Worm (Caenorhabditis elegans): Measurements from ENCODE around the gene mask-1.

The mask-1 gene

ce11 chrIV:10342361-10342706, 32.4 kb upstream of the mask-1 start (continued):
- TF ChIP-seq mep-1 (tag; optimal IDR thresholded peaks at IDR 0.05) (no peak), nhr-19 (GFP tag; conservative IDR thresholded peaks at IDR 0.05) (peak; percentile 47), efl-1 (optimal IDR thresholded peaks at IDR 0.05) (peak; percentile 28 to 33), efl-1 (GFP tag; optimal IDR thresholded peaks at IDR 0.05 in 1 of 2) (peak in 1 of 2 experiments; percentile 93), Y116A8C.19 (tag; optimal IDR thresholded peaks at IDR 0.05; ENCODE audit: borderline replicate concordance) (no peak), egl-27 (tag; optimal IDR thresholded peaks at IDR 0.05) (peak in 1 of 2 experiments; percentile 45), nhr-20 (tag; optimal IDR thresholded peaks at IDR 0.05) (peak; percentile 71), pax-3 (tag; optimal IDR thresholded peaks at IDR 0.05) (peak; percentile 78), pqm-1 (tag; optimal IDR thresholded peaks at IDR 0.05) (no peak), dsc-1 (tag; optimal IDR thresholded peaks at IDR 0.05) (peak; percentile 64), F16B12.6 (tag; optimal IDR thresholded peaks at IDR 0.05) (no peak), ztf-11 (tag; optimal IDR thresholded peaks at IDR 0.05) (no peak), sptf-1 (tag; optimal IDR thresholded peaks at IDR 0.05) (no peak), lin-14 (GFP tag; optimal IDR thresholded peaks at IDR 0.05) (peak; percentile 80), hpl-2 (GFP tag; optimal IDR thresholded peaks at IDR 0.05) (peak; percentile 15), ztf-4 (tag; optimal IDR thresholded peaks at IDR 0.05) (no peak), mef-2 (tag; optimal IDR thresholded peaks at IDR 0.05) (no peak), ama-1 (optimal IDR thresholded peaks at IDR 0.05) (no peak), nhr-12 (tag; optimal IDR thresholded peaks at IDR 0.05) (no peak), aha-1 (tag; optimal IDR thresholded peaks at IDR 0.05) (no peak), aly-2 (tag; optimal IDR thresholded peaks at IDR 0.05) (no peak), swsn-7 (tag; optimal IDR thresholded peaks at IDR 0.05) (peak; percentile 64), elt-2 (tag; optimal IDR thresholded peaks at IDR 0.05) (peak; percentile 91), tbx-2 (tag; optimal IDR thresholded peaks at IDR 0.05) (peak; percentile 9), nhr-90 (tag; optimal IDR thresholded peaks at IDR 0.05; ENCODE audit: poor library complexity) (peak; percentile 58), unc-130 (tag; optimal IDR thresholded peaks at IDR 0.05) (no peak), alr-1 (tag; optimal IDR thresholded peaks at IDR 0.05; ENCODE audit: borderline replicate concordance) (no peak), unc-86 (tag; optimal IDR thresholded peaks at IDR 0.05) (no peak), ceh-8 (GFP tag; optimal IDR thresholded peaks at IDR 0.05) (no peak), ceh-63 (GFP tag; optimal IDR thresholded peaks at IDR 0.05) (no peak), nhr-85 (tag) (peak; percentile 68), vab-15 (tag; optimal IDR thresholded peaks at IDR 0.05) (no peak)

- TF ChIP-seq tbx-2 (tag; optimal IDR thresholded peaks at IDR 0.05) (peak; percentile 55), hlh-4 (tag; optimal IDR thresholded peaks at IDR 0.05) (no peak), aha-1 (tag; optimal IDR thresholded peaks at IDR 0.05) (no peak), hpl-2 (GFP tag; optimal IDR thresholded peaks at IDR 0.05) (no peak), ets-5 (GFP tag; IDR thresholded peaks at IDR 0.05) (no peak), mab-9 (GFP tag; IDR thresholded peaks at IDR 0.05) (no peak), snu-23 (GFP tag; optimal IDR thresholded peaks at IDR 0.05) (peak; percentile 55), aly-2 (tag; optimal IDR thresholded peaks at IDR 0.05) (no peak), lin-39 (tag; optimal IDR thresholded peaks at IDR 0.05) (no peak), mep-1 (tag; optimal IDR thresholded peaks at IDR 0.05) (peak; percentile 61), pqm-1 (tag; optimal IDR thresholded peaks at IDR 0.05) (no peak), lin-14 (GFP tag; optimal IDR thresholded peaks at IDR 0.05) (peak; percentile 80), nhr-77 (tag; optimal IDR thresholded peaks at IDR 0.05) (no peak), nhr-71 (tag; optimal IDR thresholded peaks at IDR 0.05) (peak; percentile 56), nhr-85 (tag) (no peak), blmp-1 (tag; optimal IDR thresholded peaks at IDR 0.05) (no peak), ztf-11 (tag; optimal IDR thresholded peaks at IDR 0.05) (no peak), egl-27 (tag; optimal IDR thresholded peaks at IDR 0.05) (no peak), Y116A8C.19 (tag; optimal IDR thresholded peaks at IDR 0.05; ENCODE audit: borderline replicate concordance) (no peak), nhr-11 (tag; optimal IDR thresholded peaks at IDR 0.05) (no peak), C04F5.9 (tag; optimal IDR thresholded peaks at IDR 0.05) (no peak), pax-3 (tag; optimal IDR thresholded peaks at IDR 0.05) (no peak), fkh-10 (GFP tag; optimal IDR thresholded peaks at IDR 0.05) (peak; percentile 15), nhr-76 (tag; optimal IDR thresholded peaks at IDR 0.05) (no peak), sox-4 (tag; optimal IDR thresholded peaks at IDR 0.05) (no peak), pag-3 (tag; optimal IDR thresholded peaks at IDR 0.05; ENCODE audit: borderline replicate concordance, insufficient read depth) (no peak), lsy-2 (tag; optimal IDR thresholded peaks at IDR 0.05) (peak; percentile 28 to 43), lir-3 (tag; optimal IDR thresholded peaks at IDR 0.05; ENCODE audit: poor library complexity) (no peak), sup-37 (GFP tag; optimal IDR thresholded peaks at IDR 0.05) (no peak), snpc-4 (tag; optimal IDR thresholded peaks at IDR 0.05) (no peak), elt-3 (tag; optimal IDR thresholded peaks at IDR 0.05) (no peak), dsc-1 (tag; optimal IDR thresholded peaks at IDR 0.05) (peak; percentile 24), sptf-1 (tag; optimal IDR thresholded peaks at IDR 0.05) (no peak), ces-1 (GFP tag; optimal IDR thresholded peaks at IDR 0.05) (no peak)
Measured at ce11 chrIV:10344621-10345020, 30.1 kb upstream of the mask-1 start.
